Worm (Caenorhabditis elegans): ENCODE measurements around the gene F08D12.4.

DNA sequence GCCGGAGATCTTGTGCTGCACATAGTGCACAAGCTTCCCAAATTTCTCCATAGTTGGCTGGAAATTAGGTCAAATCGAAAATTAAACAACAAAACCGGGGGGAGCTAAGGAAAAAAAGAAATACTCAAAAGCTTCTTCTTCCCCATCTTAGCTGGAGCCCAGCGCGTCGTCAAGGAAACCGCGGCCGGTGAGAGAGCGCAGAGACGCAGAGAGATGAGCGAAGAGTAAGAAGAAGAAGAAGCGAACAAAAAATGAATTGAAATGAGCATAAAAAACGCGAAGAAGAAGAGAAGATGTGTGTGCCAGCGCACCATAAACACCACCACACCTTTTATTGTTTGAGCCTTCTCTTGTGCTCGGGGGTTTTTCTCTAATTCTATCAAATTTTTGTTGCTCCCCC is 42.8 kb upstream of the F08D12.4 start, which contains the start of gene wdr-31:
- TF ChIP-seq nhr-11 (tag; optimal IDR thresholded peaks at IDR 0.05), result no peak
- no peak for TF ChIP-seq ztf-11 (tag; optimal IDR thresholded peaks at IDR 0.05)
- TF ChIP-seq unc-39 (tag; optimal IDR thresholded peaks at IDR 0.05), result no peak
- no peak for TF ChIP-seq fos-1 (tag; optimal IDR thresholded peaks at IDR 0.05)

Measured in whole organism, L2 larva.